Worm (Caenorhabditis elegans) whole organism, dauer: Measurements from ENCODE around the gene nep-6.

Experiments
- unc-62 ChIP-seq: sonication (generic microtip); optimal IDR thresholded peaks from 2 replicates; lab custom pipeline; 2017; ENCODE audit warnings: missing biosample characterization, missing genetic modification reagents, missing genetic modification characterization

nep-6 gene

ce11 chrII:3403535-3403934 lies 13.1 kb upstream of the nep-6 start, which contains the start of gene nep-8:
nep-8 (plus strand) TSS chrII:3403835.
- no peak for TF ChIP-seq unc-62 (GFP tag; lab: Kevin White, UChicago)

- no peak for TF ChIP-seq unc-62 (GFP tag; lab: Kevin White, UChicago)
These were observed 2.2 kb upstream of the nep-6 start, which contains the start of the genes F18A12.7 and F18A12.2 for ce11 chrII:3414383-3414910. F18A12.7 (minus strand) TSS chrII:3414483. F18A12.2 (plus strand) TSS chrII:3414860.

ce11 chrII:3422938-3423337 lies 6.3 kb downstream of the nep-6 start:
- TF ChIP-seq unc-62 (GFP tag; lab: Kevin White, UChicago), result no peak

- TF ChIP-seq unc-62 (GFP tag; lab: Kevin White, UChicago), result no peak
These were observed 8.8 kb downstream of the nep-6 start, which contains the start of gene nep-11 for ce11 chrII:3425433-3425832. nep-11 (minus strand) TSS chrII:3425533.

- TF ChIP-seq unc-62 (GFP tag; lab: Kevin White, UChicago), result no peak
These were observed 11.6 kb downstream of the nep-6 start for ce11 chrII:3428158-3428704.

ce11 chrII:3429400-3429799 lies 12.8 kb downstream of the nep-6 start, which contains the start of gene C16C8.18:
C16C8.18 (plus strand) TSS chrII:3429700.
- no peak for TF ChIP-seq unc-62 (GFP tag; lab: Kevin White, UChicago)

- no peak for TF ChIP-seq unc-62 (GFP tag; lab: Kevin White, UChicago)
These were observed 18.4 kb downstream of the nep-6 start for ce11 chrII:3434893-3435503.

ce11 chrII:3436412-3436811 lies 19.8 kb downstream of the nep-6 start, which contains the start of gene skpo-2:
skpo-2 (minus strand) TSS chrII:3436512.
- no peak for TF ChIP-seq unc-62 (GFP tag; lab: Kevin White, UChicago)

- TF ChIP-seq unc-62 (GFP tag; lab: Kevin White, UChicago), result no peak
These were observed 20.8 kb downstream of the nep-6 start for ce11 chrII:3437393-3437792.

ce11 chrII:3438280-3438679 lies 21.7 kb downstream of the nep-6 start:
- TF ChIP-seq unc-62 (GFP tag; lab: Kevin White, UChicago), result no peak

- TF ChIP-seq unc-62 (GFP tag; lab: Kevin White, UChicago), result no peak
These were observed 22.6 kb downstream of the nep-6 start for ce11 chrII:3439244-3439698.

- TF ChIP-seq unc-62 (GFP tag; lab: Kevin White, UChicago), result no peak
These were observed 23.4 kb downstream of the nep-6 start for ce11 chrII:3439842-3440640.

ce11 chrII:3440641-3440926 lies 24.0 kb downstream of the nep-6 start, which contains the start of gene C16C8.17:
C16C8.17 (plus strand) TSS chrII:3440827.
- TF ChIP-seq unc-62 (GFP tag; lab: Kevin White, UChicago), result no peak

- TF ChIP-seq unc-62 (GFP tag; lab: Kevin White, UChicago), result no peak
These were observed 24.7 kb downstream of the nep-6 start, which contains the start of gene C16C8.27 for ce11 chrII:3441377-3441776. C16C8.27 (plus strand) TSS chrII:3441677.

ce11 chrII:3443154-3443553 lies 26.5 kb downstream of the nep-6 start, which contains the start of gene C16C8.22:
C16C8.22 (minus strand) TSS chrII:3443254.
- no peak for TF ChIP-seq unc-62 (GFP tag; lab: Kevin White, UChicago)

ce11 chrII:3444280-3444679 lies 27.7 kb downstream of the nep-6 start, which contains the start of gene C16C8.4:
C16C8.4 (minus strand) TSS chrII:3444380.
- TF ChIP-seq unc-62 (GFP tag; lab: Kevin White, UChicago), result no peak
